Worm (Caenorhabditis elegans) whole organism, early embryonic: Measurements from ENCODE around the gene ceh-34.

Experiments
- B0310.2 ChIP-seq: sonication (generic microtip); optimal IDR thresholded peaks from 2 replicates; lab custom pipeline; 2016; ENCODE audit warnings: mild to moderate bottlenecking, missing genetic modification characterization, missing compliant biosample characterization
- F13C5.2 ChIP-seq: sonication (generic microtip); optimal IDR thresholded peaks from 2 replicates; lab custom pipeline; 2017; ENCODE audit warnings: mild to moderate bottlenecking, missing genetic modification characterization, inconsistent platforms, missing compliant biosample characterization
- aly-1 ChIP-seq: sonication (generic microtip); optimal IDR thresholded peaks from 2 replicates; lab custom pipeline; 2016; ENCODE audit warnings: missing genetic modification characterization, missing compliant biosample characterization
- ama-1 ChIP-seq: fragments of 150-350 bp; optimal IDR thresholded peaks from 2 replicates; lab custom pipeline; 2014
- ceh-13 ChIP-seq: fragments of 200-800 bp; sonication (Bioruptor generic); optimal IDR thresholded peaks from 2 replicates; lab custom pipeline; 2018; ENCODE audit warnings: mild to moderate bottlenecking, missing genetic modification characterization, missing compliant biosample characterization
- ceh-36 ChIP-seq: sonication (generic microtip); optimal IDR thresholded peaks from 2 replicates; lab custom pipeline; 2016; ENCODE audit warnings: missing genetic modification characterization, inconsistent platforms, missing compliant biosample characterization
- ets-7 ChIP-seq: sonication (generic microtip); optimal IDR thresholded peaks from 2 replicates; lab custom pipeline; 2016; ENCODE audit warnings: missing genotype, missing genetic modification characterization, missing compliant biosample characterization
- flt-1 ChIP-seq: fragments of 200-800 bp; sonication (Bioruptor generic); IDR thresholded peaks from 2 replicates; pipeline ENCODE4 v1.3.6; 2022; ENCODE audit warnings: missing genetic modification characterization, missing compliant biosample characterization
- hmbx-1 ChIP-seq: sonication (generic microtip); optimal IDR thresholded peaks from 2 replicates; lab custom pipeline; 2016; ENCODE audit warnings: mild to moderate bottlenecking, missing genetic modification characterization, missing compliant biosample characterization
- hnd-1 ChIP-seq: sonication (generic microtip); optimal IDR thresholded peaks from 2 replicates; lab custom pipeline; 2016; ENCODE audit warnings: missing genetic modification characterization, missing compliant biosample characterization
- sea-1 ChIP-seq: fragments of 200-800 bp; sonication (Bioruptor generic); conservative IDR thresholded peaks from 2 replicates; pipeline ENCODE4 v1.3.6; 2022; ENCODE audit warnings: missing genetic modification characterization, missing compliant biosample characterization
- tbx-11 ChIP-seq: fragments of 200-800 bp; sonication (Bioruptor generic); IDR thresholded peaks from 2 replicates; pipeline ENCODE4 v1.3.6; 2022; ENCODE audit warnings: missing genetic modification characterization, missing compliant biosample characterization
- tbx-37 ChIP-seq: fragments of 200-800 bp; sonication (Bioruptor generic); conservative IDR thresholded peaks from 2 replicates; pipeline ENCODE4 v1.3.6; 2022; ENCODE audit warnings: missing genetic modification reagents, missing genetic modification characterization, missing compliant biosample characterization

DNA sequence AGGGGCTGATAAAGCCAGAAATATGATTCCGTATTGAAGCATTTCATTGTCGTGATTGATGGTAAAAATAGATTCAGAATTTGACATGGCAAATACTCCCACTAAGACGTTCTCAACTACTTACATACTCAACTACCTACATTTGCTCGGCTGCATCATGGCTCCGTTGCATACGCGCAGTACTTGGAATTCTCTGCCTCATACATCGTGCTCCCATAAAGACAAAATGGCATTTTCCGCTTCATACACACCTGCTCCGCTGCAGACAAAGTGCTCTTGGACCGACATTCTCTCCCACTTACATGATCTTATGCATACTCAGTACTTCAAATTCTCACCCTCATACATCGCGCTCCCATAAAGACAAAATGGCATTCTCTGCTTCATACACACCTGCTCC lies 53.8 kb downstream of the ceh-34 start, which contains the start of the genes srt-69 and B0238.12:
- no peak for TF ChIP-seq ama-1
- TF ChIP-seq ceh-36, result no peak
- no peak for TF ChIP-seq tbx-11 (GFP tag; lab: Robert Waterston, UW)
- TF ChIP-seq ets-7, result no peak
- TF ChIP-seq hmbx-1, result no peak
- no peak for TF ChIP-seq hnd-1 (tag; lab: Kevin White, UChicago)
- TF ChIP-seq flt-1 (GFP tag; lab: Robert Waterston, UW), result no peak
- no peak for TF ChIP-seq B0310.2 (tag; lab: Kevin White, UChicago)
- TF ChIP-seq sea-1 (GFP tag; lab: Robert Waterston, UW), result no peak
- TF ChIP-seq aly-1 (tag; lab: Kevin White, UChicago), result no peak
- no peak for TF ChIP-seq ceh-13 (GFP tag; lab: Kevin White, UChicago)
- no peak for TF ChIP-seq tbx-37 (GFP tag; lab: Robert Waterston, UW)
- no peak for TF ChIP-seq F13C5.2 (tag; lab: Kevin White, UChicago)
